Fruit fly (Drosophila melanogaster): ENCODE results near the gene CG7878.

DNA sequence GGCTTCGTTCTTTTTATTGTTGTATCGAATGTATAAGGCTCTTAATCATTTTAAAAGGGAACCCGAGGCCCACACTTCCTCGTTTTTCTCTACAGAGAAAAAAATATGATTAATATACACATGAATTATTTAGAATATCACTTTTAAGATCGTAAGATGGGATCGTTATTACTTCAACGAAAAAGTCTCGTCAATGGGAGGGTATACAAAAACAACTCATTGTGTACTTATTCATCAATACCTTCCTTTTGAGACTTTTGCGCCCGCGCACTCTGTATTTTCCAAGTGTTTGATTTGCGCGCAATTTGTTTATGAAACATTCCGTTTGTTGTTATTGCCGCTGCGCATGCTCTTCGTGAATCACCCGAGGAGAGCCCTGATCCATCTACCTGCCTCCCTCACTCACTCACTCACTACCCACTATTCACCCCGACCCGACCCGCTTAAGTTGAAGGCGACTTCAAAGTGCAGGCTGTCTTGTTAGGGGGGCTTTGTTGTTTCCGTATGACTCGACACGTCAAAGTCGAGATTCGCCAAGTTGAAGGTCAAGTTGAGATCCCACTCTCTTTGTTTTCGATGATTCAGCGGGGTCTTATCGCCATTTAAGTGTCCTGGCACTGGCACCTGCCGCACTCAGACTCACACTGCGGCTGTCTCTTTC, 6.4 kb upstream of the CG7878 start:
- no peak for TF ChIP-seq dac (GFP tag; optimal IDR thresholded peaks at IDR 0.05)
- peak; percentile 17 for TF ChIP-seq pdm3 (GFP tag; optimal IDR thresholded peaks at IDR 0.05)
- peak; percentile 70 for TF ChIP-seq esn (GFP tag; optimal IDR thresholded peaks at IDR 0.05)
- peak; percentile 15 for TF ChIP-seq net (GFP tag; optimal IDR thresholded peaks at IDR 0.05)
- TF ChIP-seq topi (GFP tag; optimal IDR thresholded peaks at IDR 0.05): peak; percentile 69
- no peak for TF ChIP-seq fd59A (GFP tag; optimal IDR thresholded peaks at IDR 0.05)
- peak; percentile 73 for TF ChIP-seq lz (GFP tag; optimal IDR thresholded peaks at IDR 0.05)
- TF ChIP-seq svp (GFP tag): peak; percentile 80
- no peak for TF ChIP-seq CG6276 (GFP tag; optimal IDR thresholded peaks at IDR 0.05)
- TF ChIP-seq CG34406 (GFP tag; optimal IDR thresholded peaks at IDR 0.05): peak; percentile 34
- no peak for TF ChIP-seq Hr38 (GFP tag; optimal IDR thresholded peaks at IDR 0.05)
- no peak for TF ChIP-seq ss (GFP tag; optimal IDR thresholded peaks at IDR 0.05)
- TF ChIP-seq Sox14 (GFP tag; optimal IDR thresholded peaks at IDR 0.05): peak; percentile 20
- no peak for TF ChIP-seq Ets96B (tag; optimal IDR thresholded peaks at IDR 0.05)
